Worm (Caenorhabditis elegans): Measurements from ENCODE around the gene R166.2.

The R166.2 gene

ce11 chrII:10523031-10523430 is 14.4 kb downstream of the R166.2 start (continued):
- TF ChIP-seq F23B12.7 (tag; optimal IDR thresholded peaks at IDR 0.05; ENCODE audit: insufficient read depth): no peak
- TF ChIP-seq lin-26 (GFP tag; IDR thresholded peaks at IDR 0.05): no peak
- no peak for TF ChIP-seq lin-35 (GFP tag; optimal IDR thresholded peaks at IDR 0.05)

- TF ChIP-seq nhr-179 (tag; optimal IDR thresholded peaks at IDR 0.05): no peak
- TF ChIP-seq attf-6 (GFP tag; IDR thresholded peaks at IDR 0.05): no peak
- TF ChIP-seq rpc-1 (optimal IDR thresholded peaks at IDR 0.05): no peak
- no peak for TF ChIP-seq rpc-1 (tag; optimal IDR thresholded peaks at IDR 0.05)
- no peak for TF ChIP-seq hrde-1 (tag; optimal IDR thresholded peaks at IDR 0.05; ENCODE audit: borderline replicate concordance)
- TF ChIP-seq ztf-22 (GFP tag; optimal IDR thresholded peaks at IDR 0.05): no peak
- TF ChIP-seq F37B4.10 (GFP tag; IDR thresholded peaks at IDR 0.05): no peak
- TF ChIP-seq nhr-120 (GFP tag; IDR thresholded peaks at IDR 0.05): no peak
- no peak for TF ChIP-seq unc-130 (GFP tag; optimal IDR thresholded peaks at IDR 0.05)
- no peak for TF ChIP-seq rec-8 (tag; optimal IDR thresholded peaks at IDR 0.05)
- TF ChIP-seq F57C9.4 (tag; optimal IDR thresholded peaks at IDR 0.05): no peak
- TF ChIP-seq mes-4 (tag; optimal IDR thresholded peaks at IDR 0.05): no peak
- no peak for TF ChIP-seq hmg-20 (GFP tag; IDR thresholded peaks at IDR 0.05)
Observed at ce11 chrII:10519863-10520262, 17.6 kb downstream of the R166.2 start.

ce11 chrII:10519017-10519416 is 18.5 kb downstream of the R166.2 start, which contains the start of gene F59B10.4:
Gene F59B10.4 (minus strand): TSS chrII:10519117.
- TF ChIP-seq hsf-1 (GFP tag; IDR thresholded peaks at IDR 0.05): no peak
- no peak for TF ChIP-seq B0035.1 (tag; optimal IDR thresholded peaks at IDR 0.05)
- TF ChIP-seq ceh-40 (GFP tag; IDR thresholded peaks at IDR 0.05): no peak
- TF ChIP-seq attf-6 (GFP tag; IDR thresholded peaks at IDR 0.05): no peak
- TF ChIP-seq lin-35 (GFP tag; optimal IDR thresholded peaks at IDR 0.05): no peak
- TF ChIP-seq bed-1 (GFP tag; IDR thresholded peaks at IDR 0.05): no peak
- TF ChIP-seq somi-1 (GFP tag; optimal IDR thresholded peaks at IDR 0.05): no peak
- no peak for TF ChIP-seq zfh-2 (GFP tag; conservative IDR thresholded peaks at IDR 0.05)
- no peak for TF ChIP-seq madf-8 (GFP tag; conservative IDR thresholded peaks at IDR 0.05)

- TF ChIP-seq madf-3 (GFP tag; IDR thresholded peaks at IDR 0.05) (0 out of 2 replicates have a peak, but pooled peaks have one; percentile 45), ceh-40 (GFP tag; IDR thresholded peaks at IDR 0.05) (no peak)
Observed at ce11 chrII:10516375-10516774, 21.1 kb downstream of the R166.2 start.

- TF ChIP-seq die-1 (tag; optimal IDR thresholded peaks at IDR 0.05): no peak
- TF ChIP-seq cebp-1 (GFP tag; IDR thresholded peaks at IDR 0.05): no peak
- TF ChIP-seq cebp-1 (tag; optimal IDR thresholded peaks at IDR 0.05): peak; percentile 15
- no peak for TF ChIP-seq lin-26 (GFP tag; IDR thresholded peaks at IDR 0.05)
Observed at ce11 chrII:10515422-10515821, 22.0 kb downstream of the R166.2 start.

ce11 chrII:10513377-10513776 is 24.1 kb downstream of the R166.2 start:
- no peak for TF ChIP-seq atf-7 (tag; optimal IDR thresholded peaks at IDR 0.05)
- no peak for TF ChIP-seq cebp-1 (GFP tag; IDR thresholded peaks at IDR 0.05)
- TF ChIP-seq cebp-1 (tag; optimal IDR thresholded peaks at IDR 0.05): peak; percentile 3

- TF ChIP-seq efl-1 (GFP tag; optimal IDR thresholded peaks at IDR 0.05) (no peak), F55B11.4 (tag; optimal IDR thresholded peaks at IDR 0.05; ENCODE audit: borderline replicate concordance, insufficient read depth) (no peak), hrde-1 (tag; optimal IDR thresholded peaks at IDR 0.05; ENCODE audit: borderline replicate concordance) (no peak), cebp-1 (GFP tag; IDR thresholded peaks at IDR 0.05) (no peak), cebp-1 (tag; optimal IDR thresholded peaks at IDR 0.05) (peak; percentile 1), fkh-3 (tag; optimal IDR thresholded peaks at IDR 0.05) (no peak), tbp1 (GFP tag; optimal IDR thresholded peaks at IDR 0.05) (no peak), Y79H2A.3 (GFP tag; conservative IDR thresholded peaks at IDR 0.05) (no peak)
Observed at ce11 chrII:10510242-10510641, 27.2 kb downstream of the R166.2 start, which contains the start of gene F59B10.3. Gene F59B10.3 (plus strand): TSS chrII:10510542.

All from whole organism, young adult.